Worm (Caenorhabditis elegans): ENCODE measurements around the gene Y80D3A.8.
"Not testable (repeated sequence)": the region's sequence is repeated elsewhere in the genome, so short reads cannot be mapped to it uniquely, and the experiment has no call there.

ce11 chrV:18980091-18980490, 39.6 kb downstream of the Y80D3A.8 start:
- TF ChIP-seq klf-2 (GFP tag; conservative IDR thresholded peaks at IDR 0.05); ref-1 (GFP tag; conservative IDR thresholded peaks at IDR 0.05); ztf-29 (GFP tag; IDR thresholded peaks at IDR 0.05): not testable (repeated sequence)
